Fruit fly (Drosophila melanogaster): Measurements from ENCODE around the gene DIP-iota.

Gene DIP-iota

dm6 chr2L:6649085-6649754 lies 27.7 kb upstream of the DIP-iota start, which contains the start of the genes CG31635 and Tango1 (continued):
- TF ChIP-seq Met (GFP tag; optimal IDR thresholded peaks at IDR 0.05) (no peak), CG8119 (GFP tag; IDR thresholded peaks at IDR 0.05) (no peak), achi (GFP tag; optimal IDR thresholded peaks at IDR 0.05) (no peak), Lpt (GFP tag; optimal IDR thresholded peaks at IDR 0.05) (no peak), cyc (GFP tag; optimal IDR thresholded peaks at IDR 0.05) (peak; percentile 53), Eip75B (GFP tag; optimal IDR thresholded peaks at IDR 0.05) (no peak), net (GFP tag; optimal IDR thresholded peaks at IDR 0.05) (no peak), CG4318 (GFP tag; optimal IDR thresholded peaks at IDR 0.05) (no peak), salr (GFP tag; optimal IDR thresholded peaks at IDR 0.05) (no peak), Eip93F (GFP tag; optimal IDR thresholded peaks at IDR 0.05) (no peak), Hr38 (GFP tag; optimal IDR thresholded peaks at IDR 0.05) (no peak), eg (GFP tag; IDR thresholded peaks at IDR 0.05) (0 out of 3 replicates have a peak, but pooled peaks have one; percentile 22), CG16779 (tag; optimal IDR thresholded peaks at IDR 0.05) (no peak), CG3919 (GFP tag; optimal IDR thresholded peaks at IDR 0.05) (no peak), Smox (GFP tag; optimal IDR thresholded peaks at IDR 0.05) (no peak), Ets21C (GFP tag; optimal IDR thresholded peaks at IDR 0.05) (no peak), CG34406 (GFP tag; optimal IDR thresholded peaks at IDR 0.05) (no peak), CG11294 (GFP tag; IDR thresholded peaks at IDR 0.05) (no peak), ss (GFP tag; optimal IDR thresholded peaks at IDR 0.05) (no peak), dac (GFP tag; optimal IDR thresholded peaks at IDR 0.05) (no peak), CG31627 (GFP tag; optimal IDR thresholded peaks at IDR 0.05) (peak; percentile 48), fd59A (GFP tag; optimal IDR thresholded peaks at IDR 0.05) (no peak), CG10669 (GFP tag; optimal IDR thresholded peaks at IDR 0.05) (no peak), CG32006 (GFP tag; optimal IDR thresholded peaks at IDR 0.05) (no peak), Sox102F (GFP tag; optimal IDR thresholded peaks at IDR 0.05) (no peak), CG11762 (GFP tag; optimal IDR thresholded peaks at IDR 0.05; ENCODE audit: insufficient read depth) (no peak), CG8632 (GFP tag; optimal IDR thresholded peaks at IDR 0.05) (no peak), topi (GFP tag; optimal IDR thresholded peaks at IDR 0.05) (no peak), spab (GFP tag; optimal IDR thresholded peaks at IDR 0.05) (no peak), acj6 (GFP tag; optimal IDR thresholded peaks at IDR 0.05) (no peak), CG6163 (GFP tag; IDR thresholded peaks at IDR 0.05) (peak; percentile 39; the same call in 1 of the 3 replicates), Hr4 (GFP tag; optimal IDR thresholded peaks at IDR 0.05) (no peak)

dm6 chr2L:6648163-6648628 lies 26.7 kb upstream of the DIP-iota start:
- TF ChIP-seq Lpt (GFP tag; optimal IDR thresholded peaks at IDR 0.05) (peak; percentile 94), Hr38 (GFP tag; optimal IDR thresholded peaks at IDR 0.05) (peak; percentile 19), CG11902 (GFP tag; optimal IDR thresholded peaks at IDR 0.05) (peak; percentile 85), CG8119 (GFP tag; IDR thresholded peaks at IDR 0.05) (peak; percentile 97), CG10669 (GFP tag; optimal IDR thresholded peaks at IDR 0.05) (peak; percentile 92), topi (GFP tag; optimal IDR thresholded peaks at IDR 0.05) (peak; percentile 93), CG31627 (GFP tag; optimal IDR thresholded peaks at IDR 0.05) (peak; percentile 94), Eip78C (GFP tag) (peak; percentile 98), esn (GFP tag; optimal IDR thresholded peaks at IDR 0.05) (peak; percentile 96), Blimp-1 (GFP tag; optimal IDR thresholded peaks at IDR 0.05) (peak; percentile 73), CG6854 (GFP tag; optimal IDR thresholded peaks at IDR 0.05) (peak; percentile 85), CG16779 (tag; optimal IDR thresholded peaks at IDR 0.05) (peak; percentile 88), Hr39 (GFP tag; optimal IDR thresholded peaks at IDR 0.05) (peak; percentile 91), Eip93F (GFP tag; optimal IDR thresholded peaks at IDR 0.05) (peak; percentile 80), CG11294 (GFP tag; IDR thresholded peaks at IDR 0.05) (peak; percentile 91), Eip75B (GFP tag; optimal IDR thresholded peaks at IDR 0.05) (peak; percentile 95), CG6792 (GFP tag; optimal IDR thresholded peaks at IDR 0.05) (peak; percentile 90), CG3032 (tag; optimal IDR thresholded peaks at IDR 0.05) (peak; percentile 95), CG32006 (GFP tag; optimal IDR thresholded peaks at IDR 0.05) (peak; percentile 98), Gug (GFP tag; IDR thresholded peaks at IDR 0.05) (peak; percentile 95), lz (GFP tag; optimal IDR thresholded peaks at IDR 0.05) (peak; percentile 95), CG4318 (GFP tag; optimal IDR thresholded peaks at IDR 0.05) (peak; percentile 97), net (GFP tag; optimal IDR thresholded peaks at IDR 0.05) (peak; percentile 94), Smox (GFP tag; optimal IDR thresholded peaks at IDR 0.05) (no peak), achi (GFP tag; optimal IDR thresholded peaks at IDR 0.05) (peak; percentile 95), CG10631 (GFP tag; optimal IDR thresholded peaks at IDR 0.05) (peak; percentile 97), Ets21C (GFP tag; optimal IDR thresholded peaks at IDR 0.05) (peak; percentile 90), acj6 (GFP tag; optimal IDR thresholded peaks at IDR 0.05) (peak; percentile 96), CG6163 (GFP tag; IDR thresholded peaks at IDR 0.05) (peak; percentile 93), Sox15 (GFP tag; optimal IDR thresholded peaks at IDR 0.05) (peak; percentile 92), OdsH (GFP tag; optimal IDR thresholded peaks at IDR 0.05) (peak; percentile 97), fkh (GFP tag; optimal IDR thresholded peaks at IDR 0.05) (peak; percentile 78), Sox102F (GFP tag; optimal IDR thresholded peaks at IDR 0.05) (no peak), CG8319 (GFP tag; optimal IDR thresholded peaks at IDR 0.05) (peak; percentile 89)

Data from whole organism, prepupa.